Fruit fly (Drosophila melanogaster) whole organism: ENCODE results near the gene snk.

ENCODE experiments used
- CG8478 ChIP-seq: fragments of >200 bp; optimal IDR thresholded peaks from 2 replicates; lab custom pipeline; 2018; ENCODE audit warnings: inconsistent platforms
- Dll ChIP-seq: fragments of >200 bp; optimal IDR thresholded peaks from 2 replicates; lab custom pipeline; 2017
- EcR ChIP-seq, 2 experiments: fragments of >200 bp; optimal IDR thresholded peaks; 2 replicates each; lab custom pipeline; 2017; ENCODE audit warnings: missing biosample characterization in 2 of 2, missing genetic modification characterization in 2 of 2, missing genetic modification reagents in 2 of 2
- pan ChIP-seq: fragments of >200 bp; optimal IDR thresholded peaks from 2 replicates; lab custom pipeline; 2017
- psq ChIP-seq: fragments of >200 bp; optimal IDR thresholded peaks from 2 replicates; lab custom pipeline; 2017
- usp ChIP-seq: fragments of >200 bp; optimal IDR thresholded peaks from 2 replicates; lab custom pipeline; 2017; ENCODE audit warnings: missing biosample characterization, missing genetic modification characterization, mixed read lengths

snk gene

DNA sequence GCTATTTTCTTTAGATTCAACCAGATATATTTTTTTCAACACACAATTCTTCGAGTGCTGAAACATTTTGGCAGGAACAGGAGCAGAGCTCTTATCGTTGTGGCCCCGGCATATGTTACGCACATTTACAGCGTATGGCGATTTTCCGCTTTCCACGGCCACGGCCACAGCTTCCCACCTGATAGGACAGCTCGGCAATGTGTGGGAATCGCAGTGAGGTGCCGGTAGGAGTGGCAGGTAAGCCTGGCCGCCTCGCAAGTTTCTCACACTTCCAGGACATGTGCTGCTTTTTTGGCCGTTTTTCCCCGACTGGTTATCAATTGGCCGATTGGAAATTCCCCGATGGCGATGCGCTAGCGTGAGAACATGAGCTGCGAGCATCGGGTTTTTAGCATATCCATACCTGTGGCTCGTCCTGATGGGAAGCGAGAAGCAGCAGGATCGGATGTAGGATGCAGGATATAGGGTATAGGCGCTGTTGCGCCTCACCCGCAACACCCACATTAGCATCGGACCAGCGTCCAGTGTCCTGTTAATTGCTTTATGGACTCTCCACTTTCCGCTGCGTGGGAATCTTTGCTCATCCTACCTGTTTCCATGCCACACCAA is 27.5 kb upstream of the snk start:
- TF ChIP-seq usp (GFP tag; lab: Kevin White, UChicago): no peak
- no peak for TF ChIP-seq CG8478 (lab: Kevin White, UChicago)
- TF ChIP-seq pan (lab: Kevin White, UChicago): no peak
- TF ChIP-seq EcR (GFP tag; optimal IDR thresholded peaks at IDR 0.05; lab: Kevin White, UChicago): no peak
- no peak for TF ChIP-seq Dll (lab: Kevin White, UChicago)
- no peak for TF ChIP-seq psq (lab: Kevin White, UChicago)

dm6 chr3R:13068022-13068421 is 25.5 kb upstream of the snk start:
- no peak for TF ChIP-seq pan (lab: Kevin White, UChicago)
- TF ChIP-seq usp (GFP tag; lab: Kevin White, UChicago): no peak

- TF ChIP-seq EcR (GFP tag; optimal IDR thresholded peaks at IDR 0.05; lab: Kevin White, UChicago) (peak in 1 of 2 experiments; percentile 55), pan (lab: Kevin White, UChicago) (no peak), Dll (lab: Kevin White, UChicago) (peak; percentile 15)
Measured at dm6 chr3R:13065180-13065757, 22.7 kb upstream of the snk start.

DNA sequence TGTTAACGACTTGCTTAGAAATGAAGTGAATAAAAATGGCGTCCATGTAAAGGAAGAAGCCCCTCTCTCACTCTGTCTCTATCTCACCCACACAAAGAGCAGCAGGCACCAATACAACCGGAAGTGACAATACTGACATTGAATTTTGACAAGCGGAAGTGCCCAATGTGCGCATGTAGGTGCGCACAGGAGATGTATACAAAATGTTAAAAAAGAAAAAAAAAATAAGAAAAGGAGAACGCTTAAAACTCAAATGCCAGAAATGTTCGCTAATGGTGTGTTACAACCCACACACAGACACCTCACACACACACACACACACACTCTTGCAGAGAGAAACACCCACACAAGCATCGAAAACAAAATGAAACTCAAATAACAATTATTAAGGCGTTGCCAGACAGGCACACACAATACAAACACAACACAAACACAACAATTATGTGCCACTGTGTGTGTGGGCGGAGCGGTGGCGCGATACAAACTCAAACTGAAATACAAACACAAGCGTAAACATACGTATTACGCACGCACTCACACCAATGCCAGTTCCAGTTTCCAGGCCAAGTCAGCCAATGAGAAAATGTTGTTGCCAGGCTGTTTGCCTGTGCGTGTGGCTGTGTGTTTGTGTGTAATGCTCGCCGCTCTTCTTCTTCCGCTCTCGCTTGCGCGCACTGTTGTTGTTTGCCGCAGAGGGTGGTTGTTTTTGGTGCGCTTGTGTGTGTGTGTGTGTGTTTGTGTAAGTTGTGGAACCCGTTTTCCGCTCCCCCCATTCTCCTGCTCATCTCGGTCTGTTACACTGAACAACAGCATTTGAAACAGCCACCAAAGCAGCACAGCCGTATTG is 21.4 kb upstream of the snk start:
- no peak for TF ChIP-seq pan (lab: Kevin White, UChicago)
- peak; percentile 93 for TF ChIP-seq CG8478 (lab: Kevin White, UChicago)
- peak; percentile 76 for TF ChIP-seq Dll (lab: Kevin White, UChicago)

dm6 chr3R:13057121-13057805 is 14.7 kb upstream of the snk start, which contains the start of gene sim:
sim (plus strand) TSS chr3R:13057755.
- TF ChIP-seq psq (lab: Kevin White, UChicago) (no peak), EcR (GFP tag; optimal IDR thresholded peaks at IDR 0.05; lab: Kevin White, UChicago) (no peak), usp (GFP tag; lab: Kevin White, UChicago) (no peak), pan (lab: Kevin White, UChicago) (no peak), CG8478 (lab: Kevin White, UChicago) (no peak), Dll (lab: Kevin White, UChicago) (no peak)

- TF ChIP-seq Dll (lab: Kevin White, UChicago) (no peak), EcR (GFP tag; optimal IDR thresholded peaks at IDR 0.05; lab: Kevin White, UChicago) (no peak), psq (lab: Kevin White, UChicago) (no peak), CG8478 (lab: Kevin White, UChicago) (no peak), usp (GFP tag; lab: Kevin White, UChicago) (no peak), pan (lab: Kevin White, UChicago) (no peak)
Measured at dm6 chr3R:13056553-13056952, 14.0 kb upstream of the snk start.

DNA sequence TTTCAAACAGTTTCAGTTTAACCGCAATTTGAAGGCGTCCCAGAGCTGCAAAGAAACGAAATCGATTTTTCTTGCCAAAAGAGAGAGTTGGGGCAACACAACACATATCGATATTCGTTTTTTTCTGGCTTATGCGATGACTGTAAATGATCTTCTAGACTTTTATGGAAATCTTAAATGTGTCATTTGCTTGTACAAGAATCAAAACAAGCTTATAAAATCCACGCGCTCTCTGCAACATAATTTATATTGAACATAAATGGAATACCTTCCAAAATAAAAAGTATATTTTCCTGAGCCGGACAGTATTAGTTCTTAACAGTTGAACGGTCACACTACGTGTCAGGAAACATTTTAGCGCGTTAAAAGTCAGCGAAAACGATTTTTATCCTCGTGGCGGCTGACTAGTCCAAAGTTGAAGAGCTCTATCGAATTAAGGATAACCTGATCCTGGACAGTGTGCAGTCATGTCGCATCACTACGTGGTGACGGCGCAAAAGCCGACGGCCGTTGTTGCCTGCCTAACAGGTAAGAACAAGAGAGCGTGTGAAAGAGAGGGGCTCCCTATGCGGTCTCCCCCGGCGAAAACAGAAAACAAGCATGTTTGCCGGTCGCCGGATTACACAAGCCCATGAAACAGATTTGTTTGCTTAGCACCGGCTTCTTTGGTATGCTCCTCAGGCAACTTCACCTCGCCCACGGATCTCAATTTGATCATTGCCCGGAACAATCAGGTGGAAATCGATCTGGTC is 9.5 kb upstream of the snk start, which contains the start of gene pic:
pic (plus strand) TSS at position 304 of the 752 bp plus-strand sequence.
- TF ChIP-seq CG8478 (lab: Kevin White, UChicago): no peak
- TF ChIP-seq psq (lab: Kevin White, UChicago): no peak
- no peak for TF ChIP-seq pan (lab: Kevin White, UChicago)
- no peak for TF ChIP-seq EcR (GFP tag; optimal IDR thresholded peaks at IDR 0.05; lab: Kevin White, UChicago)
- TF ChIP-seq Dll (lab: Kevin White, UChicago): no peak
- TF ChIP-seq usp (GFP tag; lab: Kevin White, UChicago): no peak

- TF ChIP-seq psq (lab: Kevin White, UChicago) (no peak), CG8478 (lab: Kevin White, UChicago) (no peak), Dll (lab: Kevin White, UChicago) (no peak), pan (lab: Kevin White, UChicago) (no peak), usp (GFP tag; lab: Kevin White, UChicago) (no peak), EcR (GFP tag; optimal IDR thresholded peaks at IDR 0.05; lab: Kevin White, UChicago) (no peak)
Measured at dm6 chr3R:13051298-13051723, 8.7 kb upstream of the snk start, which contains the start of gene CG7966. CG7966 (minus strand) TSS chr3R:13051453.

- TF ChIP-seq psq (lab: Kevin White, UChicago) (no peak), usp (GFP tag; lab: Kevin White, UChicago) (no peak), CG8478 (lab: Kevin White, UChicago) (no peak), Dll (lab: Kevin White, UChicago) (no peak), EcR (GFP tag; optimal IDR thresholded peaks at IDR 0.05; lab: Kevin White, UChicago) (no peak), pan (lab: Kevin White, UChicago) (no peak)
Measured at dm6 chr3R:13047431-13047830, 4.9 kb upstream of the snk start, which contains the start of gene CG31157. CG31157 (plus strand) TSS chr3R:13047731.

DNA sequence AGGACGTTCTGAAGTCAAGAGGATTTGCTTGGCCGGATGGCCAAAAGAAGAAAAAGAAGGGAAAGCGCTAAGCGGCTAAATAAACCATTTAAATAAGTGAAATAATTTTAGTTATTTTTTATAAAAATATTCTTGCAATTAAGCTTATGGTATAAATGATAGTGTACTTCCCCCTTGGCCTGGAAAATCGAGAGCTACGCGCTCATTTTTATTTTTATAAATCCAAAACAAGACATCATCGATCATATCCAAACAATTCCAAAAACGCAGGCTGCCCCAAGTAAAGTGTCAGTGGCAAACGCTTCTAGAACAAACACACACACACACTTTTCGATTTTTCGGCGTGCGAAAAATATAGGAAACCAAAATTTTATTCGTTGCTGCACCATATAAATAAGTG is 1.9 kb upstream of the snk start, which contains the start of gene Hsc70-2:
Hsc70-2 (plus strand) TSS at position 301 of the 400 bp plus-strand sequence.
- TF ChIP-seq Dll (lab: Kevin White, UChicago) (no peak), usp (GFP tag; lab: Kevin White, UChicago) (no peak), CG8478 (lab: Kevin White, UChicago) (no peak), psq (lab: Kevin White, UChicago) (no peak)
